Worm (Caenorhabditis elegans): Measurements from ENCODE around the gene R07B1.7.

R07B1.7 gene

DNA sequence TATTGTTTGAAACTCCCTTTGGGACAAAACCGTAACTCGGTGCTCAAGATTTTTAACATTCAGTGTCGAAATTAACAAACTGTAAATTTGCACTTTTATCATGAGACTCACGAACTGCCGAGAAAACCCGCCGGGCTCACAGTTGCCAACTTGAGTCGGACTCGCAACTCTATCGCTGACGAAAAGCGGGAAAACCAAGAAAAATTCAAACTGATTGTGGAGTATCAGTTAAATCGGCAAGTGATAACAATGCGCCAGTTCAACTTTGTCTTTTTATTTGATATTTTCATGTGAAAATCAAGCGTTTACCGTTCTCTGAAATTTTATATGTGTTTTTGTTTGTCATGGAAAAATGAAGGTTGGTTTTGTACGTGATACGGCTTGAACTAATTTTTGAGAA lies 13.7 kb downstream of the R07B1.7 start:
- TF ChIP-seq pqm-1 (tag; optimal IDR thresholded peaks at IDR 0.05) (peak; percentile 59), ceh-28 (tag; optimal IDR thresholded peaks at IDR 0.05) (no peak), dmd-6 (GFP tag; IDR thresholded peaks at IDR 0.05) (peak; percentile 56), daf-16 (GFP tag; optimal IDR thresholded peaks at IDR 0.05) (no peak), daf-16 (tag; optimal IDR thresholded peaks at IDR 0.05) (peak; percentile 76), hlh-11 (tag; optimal IDR thresholded peaks at IDR 0.05) (peak; percentile 46)

DNA sequence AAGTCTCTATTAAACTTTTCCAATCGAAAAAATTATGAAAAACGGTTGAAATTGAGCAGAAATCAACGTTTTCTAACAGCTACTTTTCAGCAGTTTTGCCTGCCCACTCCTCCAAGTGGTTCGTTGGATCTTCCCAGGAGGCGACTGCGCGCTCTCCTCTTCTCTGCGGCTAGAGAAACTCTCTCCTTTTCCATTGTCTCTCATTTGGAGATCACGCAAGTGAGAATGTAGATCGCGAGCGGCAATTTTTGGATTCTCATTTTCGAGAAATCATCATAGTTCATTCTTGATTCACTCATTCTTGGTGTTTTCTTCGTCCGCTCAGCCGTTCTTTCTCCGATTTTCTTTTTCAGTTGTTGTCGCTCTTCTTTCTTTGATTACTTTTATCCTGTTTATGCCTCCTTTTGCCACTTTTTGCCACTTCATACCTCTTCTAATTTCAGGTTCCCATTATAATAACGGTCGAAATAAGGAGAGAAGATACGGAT lies 15.0 kb downstream of the R07B1.7 start, which contains the start of gene mrp-4:
mrp-4 (plus strand) TSS at position 438 of the 488 bp plus-strand sequence.
- TF ChIP-seq ceh-44 (GFP tag; IDR thresholded peaks at IDR 0.05) (no peak), mep-1 (tag; optimal IDR thresholded peaks at IDR 0.05) (no peak), unc-62 (GFP tag; optimal IDR thresholded peaks at IDR 0.05 in 1 of 2) (peak in 1 of 2 experiments; percentile 33), unc-62 (tag; optimal IDR thresholded peaks at IDR 0.05) (no peak)

- TF ChIP-seq pqm-1 (tag; optimal IDR thresholded peaks at IDR 0.05), result peak; percentile 71
- peak; percentile 26; the same call in 1 of the 2 replicates for TF ChIP-seq dmd-6 (GFP tag; IDR thresholded peaks at IDR 0.05)
- peak; percentile 82 for TF ChIP-seq aha-1 (tag)
- TF ChIP-seq nhr-25 (tag; optimal IDR thresholded peaks at IDR 0.05; ENCODE audit: borderline replicate concordance, insufficient read depth), result no peak
- TF ChIP-seq ZK337.2 (GFP tag; IDR thresholded peaks at IDR 0.05), result no peak
- peak in 1 of 2 experiments; percentile 4 for TF ChIP-seq mdl-1 (tag; optimal IDR thresholded peaks at IDR 0.05)
- no peak for TF ChIP-seq cey-2 (tag; optimal IDR thresholded peaks at IDR 0.05; ENCODE audit: borderline replicate concordance, insufficient read depth)
- no peak for TF ChIP-seq daf-16 (GFP tag; optimal IDR thresholded peaks at IDR 0.05)
- TF ChIP-seq daf-16 (tag; optimal IDR thresholded peaks at IDR 0.05), result peak; percentile 76
- no peak for TF ChIP-seq zfp-2 (tag; optimal IDR thresholded peaks at IDR 0.05)
- TF ChIP-seq nhr-28 (tag; optimal IDR thresholded peaks at IDR 0.05), result peak; percentile 26
- peak; percentile 72 for TF ChIP-seq nhr-6 (tag; optimal IDR thresholded peaks at IDR 0.05)
- TF ChIP-seq jun-1 (tag; optimal IDR thresholded peaks at IDR 0.05), result no peak
- no peak for TF ChIP-seq pha-4 (GFP tag; IDR thresholded peaks at IDR 0.05)
- TF ChIP-seq pha-4 (tag; optimal IDR thresholded peaks at IDR 0.05), result peak; percentile 61
- peak; percentile 35 for TF ChIP-seq hlh-11 (tag; optimal IDR thresholded peaks at IDR 0.05)
- no peak for TF ChIP-seq Y48G9A.11 (GFP tag; IDR thresholded peaks at IDR 0.05)
- TF ChIP-seq zag-1 (tag; optimal IDR thresholded peaks at IDR 0.05), result no peak
Measured at ce11 chrX:9892323-9892722, 23.4 kb downstream of the R07B1.7 start, which contains the start of gene F21G4.1. TSS of gene F21G4.1 (minus strand) at chrX:9892328.

ce11 chrX:9893069-9893468 lies 24.1 kb downstream of the R07B1.7 start:
- TF ChIP-seq aha-1 (tag) (peak; percentile 76), nhr-25 (tag; optimal IDR thresholded peaks at IDR 0.05; ENCODE audit: borderline replicate concordance, insufficient read depth) (peak; percentile 7), egl-43 (GFP tag; IDR thresholded peaks at IDR 0.05) (no peak)

ce11 chrX:9894844-9895243 lies 25.9 kb downstream of the R07B1.7 start, which contains the start of gene F21G4.3:
TSS of gene F21G4.3 (plus strand) at chrX:9895144.
- TF ChIP-seq lin-29 (GFP tag; IDR thresholded peaks at IDR 0.05), result no peak
- TF ChIP-seq daf-12 (tag; optimal IDR thresholded peaks at IDR 0.05), result no peak
- no peak for TF ChIP-seq egl-43 (GFP tag; IDR thresholded peaks at IDR 0.05)
- TF ChIP-seq tra-1 (GFP tag; IDR thresholded peaks at IDR 0.05), result no peak
- TF ChIP-seq daf-16 (GFP tag; optimal IDR thresholded peaks at IDR 0.05), result no peak
- TF ChIP-seq daf-16 (tag; optimal IDR thresholded peaks at IDR 0.05), result no peak

DNA sequence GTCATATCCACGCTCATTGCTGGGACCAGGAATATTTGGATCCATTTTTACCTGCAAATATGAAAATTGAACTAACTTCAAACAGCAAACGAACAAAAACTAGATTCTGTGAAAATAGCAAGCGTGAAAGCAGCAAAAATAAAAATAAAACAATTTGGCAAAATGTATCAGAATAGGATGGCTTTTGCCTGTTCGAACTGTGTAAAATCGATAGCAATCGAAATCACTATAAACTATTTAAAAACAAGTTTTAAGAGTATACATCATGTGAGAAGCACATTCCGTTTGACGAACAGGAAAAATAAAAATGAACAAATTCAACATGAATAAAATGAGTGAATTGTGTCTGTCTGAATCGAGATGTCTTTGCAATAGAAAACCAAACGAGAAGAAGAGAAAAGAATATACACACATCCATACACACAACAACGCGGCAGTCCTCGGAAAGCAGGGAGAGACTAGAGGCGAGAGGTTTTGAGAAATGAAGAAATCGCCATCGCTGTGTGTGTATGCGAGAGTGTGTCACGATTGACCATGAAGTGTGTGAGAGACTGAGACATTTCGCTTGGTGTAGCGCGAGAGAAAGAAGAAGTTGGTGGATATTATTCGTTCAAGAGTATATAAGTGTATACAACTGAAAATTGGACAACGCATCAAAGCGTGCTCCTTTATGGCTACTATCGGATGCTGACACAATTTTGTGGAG lies 30.7 kb downstream of the R07B1.7 start, which contains the start of gene phf-34:
phf-34 (minus strand) TSS at position 51 of the 706 bp plus-strand sequence.
- peak; percentile 14 for TF ChIP-seq dpl-1 (GFP tag; optimal IDR thresholded peaks at IDR 0.05)
- no peak for TF ChIP-seq nhr-48 (tag; optimal IDR thresholded peaks at IDR 0.05)
- peak in 1 of 2 experiments; percentile 60 for TF ChIP-seq mdl-1 (tag; optimal IDR thresholded peaks at IDR 0.05)
- peak; percentile 56 for TF ChIP-seq fkh-10 (GFP tag; optimal IDR thresholded peaks at IDR 0.05)
- TF ChIP-seq nhr-28 (tag; optimal IDR thresholded peaks at IDR 0.05), result peak; percentile 70
- TF ChIP-seq mxl-3 (GFP tag; optimal IDR thresholded peaks at IDR 0.05), result peak; percentile 58
- TF ChIP-seq unc-62 (GFP tag; optimal IDR thresholded peaks at IDR 0.05 in 1 of 2), result peak in 1 of 2 experiments; percentile 61
- TF ChIP-seq unc-62 (tag; optimal IDR thresholded peaks at IDR 0.05), result no peak
- TF ChIP-seq saeg-2 (GFP tag; IDR thresholded peaks at IDR 0.05), result no peak
- peak in 1 of 2 experiments; percentile 58 for TF ChIP-seq lsy-2 (tag; optimal IDR thresholded peaks at IDR 0.05)
- peak; percentile 58 for TF ChIP-seq rbr-2 (tag; optimal IDR thresholded peaks at IDR 0.05)
- peak; percentile 62 for TF ChIP-seq hlh-30 (tag; optimal IDR thresholded peaks at IDR 0.05; ENCODE audit: insufficient read depth)
- TF ChIP-seq tag-97 (GFP tag; IDR thresholded peaks at IDR 0.05), result no peak
- TF ChIP-seq hmg-1.1 (GFP tag; IDR thresholded peaks at IDR 0.05), result peak; percentile 70
- TF ChIP-seq D1046.2 (GFP tag; IDR thresholded peaks at IDR 0.05), result no peak
- TF ChIP-seq unc-130 (GFP tag; optimal IDR thresholded peaks at IDR 0.05), result no peak
